Worm (Caenorhabditis elegans) whole organism, L4/young adult: ENCODE measurements around the gene C14C10.10.

Experiments
- W03F9.2 ChIP-seq: fragments of 150-350 bp; optimal IDR thresholded peaks from 2 replicates; lab custom pipeline; 2014; ENCODE audit warnings: missing biosample characterization, missing genetic modification characterization
- dao-5 ChIP-seq: sonication (generic microtip); optimal IDR thresholded peaks from 2 replicates; lab custom pipeline; 2016; ENCODE audit warnings: missing genotype, missing genetic modification characterization, moderate library complexity, missing compliant biosample characterization
- him-1 ChIP-seq: sonication (generic microtip); optimal IDR thresholded peaks from 2 replicates; lab custom pipeline; 2016; ENCODE audit warnings: missing genotype, missing genetic modification reagents, missing genetic modification characterization, missing compliant biosample characterization

C14C10.10 gene

ce11 chrV:12611029-12611428 is 12.1 kb upstream of the C14C10.10 start, which contains the start of gene cubn-1:
Gene cubn-1 (plus strand): TSS chrV:12611329.
- TF ChIP-seq dao-5 (no peak), W03F9.2 (no peak), him-1 (tag; lab: Kevin White, UChicago) (no peak)

DNA sequence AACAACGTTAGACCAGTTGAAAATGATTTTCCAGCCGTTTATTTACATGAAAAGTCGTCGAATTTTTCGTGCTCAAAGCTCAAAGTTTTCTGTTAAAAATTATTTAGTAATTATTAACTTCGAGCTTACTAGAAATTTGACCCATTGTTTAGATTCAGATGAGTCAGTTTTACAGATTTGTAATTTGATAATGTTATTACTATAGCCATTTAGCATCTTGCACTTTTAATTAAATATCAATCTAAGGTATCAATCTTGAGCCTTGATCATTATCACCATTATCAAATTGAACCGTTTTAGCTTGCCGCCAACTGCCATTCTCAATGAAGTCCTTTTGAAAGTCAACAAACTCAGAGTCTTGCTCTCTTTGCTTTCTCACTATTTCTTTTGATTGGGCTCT is 10.6 kb upstream of the C14C10.10 start, which contains the start of gene ZC116.1:
Gene ZC116.1, plus strand, starts transcription at position 301 of the 400 bp plus-strand sequence.
- TF ChIP-seq W03F9.2 (no peak), him-1 (tag; lab: Kevin White, UChicago) (no peak), dao-5 (no peak)

- TF ChIP-seq him-1 (tag; lab: Kevin White, UChicago) = no peak
- no peak for TF ChIP-seq W03F9.2
- no peak for TF ChIP-seq dao-5
Measured at ce11 chrV:12608857-12609256, 9.9 kb upstream of the C14C10.10 start, which contains the start of gene ZC116.5. Gene ZC116.5 (minus strand): TSS chrV:12608957.

DNA sequence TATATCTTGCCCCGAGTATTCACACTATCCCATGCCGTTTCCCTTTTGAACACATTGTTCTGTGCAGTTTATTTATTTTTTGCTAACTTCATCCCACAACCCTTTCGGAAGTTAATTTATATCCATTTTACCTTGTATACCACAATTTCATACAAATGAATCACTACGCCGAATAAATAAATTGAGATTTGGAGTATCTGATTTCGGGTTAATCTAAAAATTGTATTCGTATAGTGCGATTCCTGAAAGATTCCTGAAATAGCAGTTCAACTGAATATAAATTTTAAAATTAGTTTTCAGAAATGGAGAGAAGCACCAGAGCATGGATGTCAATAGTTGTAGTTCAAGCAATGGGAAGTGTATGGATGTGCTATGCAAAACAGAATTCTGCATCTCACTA is 8.2 kb upstream of the C14C10.10 start, which contains the start of gene erg-28:
Gene erg-28, plus strand, starts transcription at position 301 of the 400 bp plus-strand sequence.
- TF ChIP-seq W03F9.2 (no peak), dao-5 (no peak), him-1 (tag; lab: Kevin White, UChicago) (no peak)

- TF ChIP-seq him-1 (tag; lab: Kevin White, UChicago) = no peak
Measured at ce11 chrV:12601835-12602234, 2.9 kb upstream of the C14C10.10 start.

DNA sequence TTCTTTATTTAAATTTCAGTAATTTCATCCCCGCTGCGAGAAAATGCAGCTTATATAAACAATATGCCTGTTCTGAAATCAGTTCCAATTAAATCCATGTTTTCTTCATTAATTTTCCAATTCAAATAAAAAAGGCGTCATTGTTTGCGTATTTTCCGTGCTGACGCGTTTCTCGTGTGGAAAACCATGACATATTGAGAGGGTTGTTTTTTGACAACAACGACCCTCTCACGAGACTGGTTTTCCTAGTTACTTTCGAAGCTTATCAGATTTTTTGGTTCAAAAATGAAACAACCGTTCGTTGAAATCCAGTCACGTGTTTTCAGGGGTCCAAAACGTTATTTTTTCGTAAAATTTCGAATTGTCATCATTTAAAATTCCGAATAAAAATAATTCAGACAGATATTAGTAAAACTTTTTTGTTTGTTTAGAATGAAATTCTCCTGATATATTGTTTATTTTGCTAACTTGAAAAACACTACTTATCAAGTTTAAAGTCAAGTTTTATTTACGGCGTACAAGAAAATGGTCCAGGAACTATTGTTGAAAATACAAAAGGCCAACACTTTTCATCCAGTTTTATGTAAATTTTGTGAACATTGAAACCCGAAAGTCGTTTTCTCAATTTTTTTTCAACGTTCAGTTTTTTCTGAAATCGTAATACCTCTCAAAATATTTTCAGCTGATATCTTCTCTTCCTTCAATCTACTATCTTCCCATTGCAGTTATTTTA is 748 bp upstream of the C14C10.10 start, which contains the start of gene C14C10.5:
Gene C14C10.5, plus strand, starts transcription at position 683 of the 733 bp plus-strand sequence.
- no peak for TF ChIP-seq him-1 (tag; lab: Kevin White, UChicago)
- TF ChIP-seq dao-5 = no peak
- no peak for TF ChIP-seq W03F9.2

DNA sequence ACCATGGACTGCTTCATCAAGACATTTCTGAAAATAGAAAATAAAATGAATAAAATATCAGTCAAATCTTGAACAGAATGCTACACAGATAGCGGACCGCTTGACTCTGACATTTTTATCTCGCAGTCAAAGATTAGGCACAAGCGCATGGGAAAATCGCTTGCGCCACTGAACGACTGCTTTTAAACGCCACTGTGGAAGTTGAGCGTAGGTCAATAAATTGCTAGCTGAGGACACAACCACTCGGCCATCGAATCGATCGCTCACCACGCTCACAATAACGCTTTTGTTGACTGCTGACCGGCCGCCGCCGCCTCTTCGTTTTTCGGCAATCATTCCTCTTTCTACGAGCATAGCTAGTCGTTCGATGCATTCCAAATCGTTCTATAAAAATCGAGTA is 2.1 kb downstream of the C14C10.10 start:
- no peak for TF ChIP-seq him-1 (tag; lab: Kevin White, UChicago)
- TF ChIP-seq dao-5 = peak; percentile 55

- TF ChIP-seq him-1 (tag; lab: Kevin White, UChicago) (no peak), dao-5 (no peak)
Measured at ce11 chrV:12596196-12596595, 2.7 kb downstream of the C14C10.10 start, which contains the start of gene mma-1. Gene mma-1 (minus strand): TSS chrV:12596296.

ce11 chrV:12592379-12592778 is 6.5 kb downstream of the C14C10.10 start, which contains the start of gene C14C10.2:
Gene C14C10.2 (minus strand): TSS chrV:12592479.
- TF ChIP-seq W03F9.2 (no peak), him-1 (tag; lab: Kevin White, UChicago) (no peak), dao-5 (no peak)

DNA sequence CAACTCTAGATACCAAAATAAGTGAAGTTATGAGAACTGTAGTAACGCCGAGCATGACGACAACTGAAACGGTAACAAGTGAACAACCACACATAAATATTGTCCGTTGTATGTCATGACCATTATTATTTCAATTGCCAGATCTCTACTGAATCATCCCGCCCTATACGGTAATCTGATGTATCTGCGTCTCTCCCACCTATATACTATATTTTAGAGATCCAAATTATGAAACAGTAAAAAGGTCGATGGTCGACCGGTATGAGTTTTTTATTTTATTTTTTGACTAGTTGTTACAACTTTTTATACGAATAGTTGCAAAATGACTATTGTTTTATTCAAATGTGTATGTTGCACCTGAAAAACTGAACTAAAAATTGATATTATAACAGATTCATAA is 8.3 kb downstream of the C14C10.10 start, which contains the start of gene ttr-43:
Gene ttr-43, minus strand, starts transcription at position 101 of the 400 bp plus-strand sequence.
- no peak for TF ChIP-seq W03F9.2

ce11 chrV:12588030-12588429 is 10.9 kb downstream of the C14C10.10 start, which contains the start of gene C14C10.1:
Gene C14C10.1 (plus strand): TSS chrV:12588330.
- TF ChIP-seq W03F9.2 = no peak
- no peak for TF ChIP-seq dao-5
- no peak for TF ChIP-seq him-1 (tag; lab: Kevin White, UChicago)

ce11 chrV:12586793-12587192 is 12.1 kb downstream of the C14C10.10 start:
- TF ChIP-seq dao-5 = no peak
- TF ChIP-seq W03F9.2 = no peak
- TF ChIP-seq him-1 (tag; lab: Kevin White, UChicago) = no peak

DNA sequence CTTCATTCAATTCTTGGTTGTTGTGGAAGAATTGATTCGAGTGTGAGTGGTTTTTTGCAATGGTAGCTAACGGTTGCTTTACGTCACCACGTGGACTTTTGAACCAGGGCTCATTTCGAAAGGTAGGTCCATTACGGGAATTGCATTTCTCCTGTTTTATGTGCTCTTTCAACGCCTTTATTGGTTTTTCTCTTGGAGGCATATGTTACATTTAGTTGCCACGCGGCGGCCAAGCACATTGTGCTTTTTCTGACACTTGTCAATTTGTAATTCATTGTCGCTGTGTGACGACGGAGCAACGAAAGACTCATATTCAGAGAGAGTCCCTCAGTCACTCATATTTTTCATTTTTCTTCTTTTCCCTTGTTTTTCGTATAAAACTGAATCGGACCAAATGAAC is 14.2 kb downstream of the C14C10.10 start:
- TF ChIP-seq W03F9.2 (no peak), dao-5 (no peak), him-1 (tag; lab: Kevin White, UChicago) (no peak)

DNA sequence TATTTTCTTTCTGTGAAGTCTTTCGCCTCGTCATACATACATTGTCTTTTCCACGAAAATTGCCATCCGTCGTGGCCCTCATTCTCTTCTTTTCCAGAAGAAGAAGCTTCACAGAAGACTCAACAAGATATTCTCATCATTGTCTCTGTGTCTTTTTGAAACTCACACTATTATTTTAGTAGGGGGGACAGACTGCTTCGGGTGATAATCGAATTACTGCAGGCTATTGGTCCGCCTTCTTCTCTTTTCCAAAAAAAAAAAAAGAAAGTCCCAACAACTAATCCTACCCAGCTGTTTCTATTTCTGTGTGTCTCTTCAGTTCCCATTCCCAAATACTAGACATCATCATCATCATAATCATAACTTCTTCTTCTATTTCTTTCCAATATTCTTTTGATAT is 15.5 kb downstream of the C14C10.10 start:
- TF ChIP-seq W03F9.2 = no peak
- no peak for TF ChIP-seq dao-5
- no peak for TF ChIP-seq him-1 (tag; lab: Kevin White, UChicago)

- no peak for TF ChIP-seq W03F9.2
- no peak for TF ChIP-seq dao-5
Measured at ce11 chrV:12579299-12579698, 19.6 kb downstream of the C14C10.10 start, which contains the start of gene E02A10.3. Gene E02A10.3 (plus strand): TSS chrV:12579599.
